Fruit fly (Drosophila melanogaster): ENCODE data around the gene CG9521.

DNA sequence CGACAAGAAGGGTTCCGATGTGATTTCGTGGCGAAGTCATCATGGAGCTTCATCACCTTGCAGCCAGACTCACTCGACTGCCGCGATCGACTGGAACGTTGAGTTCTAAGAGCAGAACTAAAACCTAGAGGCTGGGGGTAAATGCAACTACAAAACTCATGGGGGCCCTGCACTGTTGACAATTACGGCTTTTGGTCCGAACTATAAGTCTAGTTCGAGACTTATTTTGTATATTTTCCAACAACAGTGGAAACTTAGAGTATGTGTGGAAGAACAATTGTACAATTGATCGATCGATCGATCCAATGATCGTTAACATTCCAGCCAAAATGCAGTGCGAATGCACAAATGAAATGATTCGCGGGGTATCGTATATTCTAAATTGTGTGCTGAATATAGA is 3.2 kb upstream of the CG9521 start, which contains the start of gene CG9519:
- TF ChIP-seq Myb (GFP tag; optimal IDR thresholded peaks at IDR 0.05) (no peak), CG14050 (GFP tag; IDR thresholded peaks at IDR 0.05) (no peak), disco-r (GFP tag; optimal IDR thresholded peaks at IDR 0.05) (no peak), CG16863 (GFP tag; optimal IDR thresholded peaks at IDR 0.05) (no peak), Bdp1 (GFP tag; optimal IDR thresholded peaks at IDR 0.05) (no peak), CG18764 (GFP tag; optimal IDR thresholded peaks at IDR 0.05) (no peak), HLH54F (GFP tag; optimal IDR thresholded peaks at IDR 0.05) (no peak), gem (tag; optimal IDR thresholded peaks at IDR 0.05) (no peak), CG18476 (GFP tag; optimal IDR thresholded peaks at IDR 0.05) (no peak), Lhr (GFP tag; optimal IDR thresholded peaks at IDR 0.05) (no peak), CG2199 (GFP tag; IDR thresholded peaks at IDR 0.05) (no peak), Fer3 (tag; optimal IDR thresholded peaks at IDR 0.05) (no peak)

Data from whole organism, embryonic.